Fruit fly (Drosophila melanogaster) whole organism, embryonic: Measurements from ENCODE around the gene CG9132.

Experiments used
- Abd-B ChIP-seq: fragments of 200-800 bp; sonication (Bioruptor generic); optimal IDR thresholded peaks from 2 replicates; lab custom pipeline; 2018; ENCODE audit warnings: missing biosample characterization, mild to moderate bottlenecking, missing genetic modification characterization, moderate library complexity
- CG10147 ChIP-seq: fragments of 200-800 bp; sonication (Bioruptor generic); optimal IDR thresholded peaks from 2 replicates; lab custom pipeline; 2019; ENCODE audit warnings: missing biosample characterization, mild to moderate bottlenecking, missing genetic modification characterization, moderate library complexity
- CG11085 ChIP-seq: fragments of 200-800 bp; sonication (Bioruptor generic); IDR thresholded peaks from 2 replicates; pipeline ENCODE4 v1.3.6; 2022; ENCODE audit warnings: missing biosample characterization, missing genetic modification characterization
- CG11247 ChIP-seq: fragments of 200-800 bp; sonication (Bioruptor generic); IDR thresholded peaks from 2 replicates; pipeline ENCODE4 v1.3.6; 2022; ENCODE audit warnings: missing biosample characterization, missing genetic modification characterization
- CG11695 ChIP-seq: fragments of 200-800 bp; sonication (Bioruptor generic); IDR thresholded peaks from 3 replicates; pipeline ENCODE4 v1.3.6; 2022; ENCODE audit warnings: missing biosample characterization, missing genetic modification characterization
- CG12219 ChIP-seq: fragments of 200-800 bp; sonication (Bioruptor generic); optimal IDR thresholded peaks from 3 replicates; lab custom pipeline; 2018; ENCODE audit warnings: missing biosample characterization, mild to moderate bottlenecking, missing genetic modification characterization
- CG12744 ChIP-seq: fragments of 200-800 bp; sonication (Bioruptor generic); optimal IDR thresholded peaks from 2 replicates; lab custom pipeline; 2016; ENCODE audit warnings: missing biosample characterization, missing genetic modification characterization
- CG1529 ChIP-seq: fragments of 200-800 bp; sonication (Bioruptor generic); optimal IDR thresholded peaks from 3 replicates; lab custom pipeline; 2018; ENCODE audit warnings: missing biosample characterization, missing genetic modification characterization
- CG16779 ChIP-seq: fragments of 200-800 bp; sonication (Bioruptor generic); IDR thresholded peaks from 2 replicates; pipeline ENCODE4 v1.3.6; 2022; ENCODE audit warnings: missing biosample characterization, missing genetic modification characterization
- CG16815 ChIP-seq: fragments of 200-800 bp; sonication (Bioruptor generic); optimal IDR thresholded peaks from 3 replicates; lab custom pipeline; 2017; ENCODE audit warnings: missing biosample characterization, mild to moderate bottlenecking, missing genetic modification characterization
- CG17385 ChIP-seq: fragments of 200-800 bp; sonication (Bioruptor generic); optimal IDR thresholded peaks from 3 replicates; lab custom pipeline; 2018; ENCODE audit warnings: missing biosample characterization, mild to moderate bottlenecking, missing genetic modification characterization
- CG17802 ChIP-seq: fragments of 200-800 bp; sonication (Bioruptor generic); optimal IDR thresholded peaks from 2 replicates; lab custom pipeline; 2018; ENCODE audit warnings: missing biosample characterization, mild to moderate bottlenecking, missing genetic modification characterization, moderate library complexity
- CG18599 ChIP-seq: fragments of 200-800 bp; sonication (Bioruptor generic); optimal IDR thresholded peaks from 3 replicates; lab custom pipeline; 2017; ENCODE audit warnings: missing biosample characterization, missing genetic modification characterization, mild to moderate bottlenecking, moderate library complexity, missing genetic modification reagents
- CG2120 ChIP-seq: fragments of 200-800 bp; sonication (Bioruptor generic); optimal IDR thresholded peaks from 3 replicates; lab custom pipeline; 2016; ENCODE audit warnings: missing biosample characterization, missing genetic modification characterization
- CG32772 ChIP-seq: fragments of 200-800 bp; sonication (Bioruptor generic); IDR thresholded peaks from 2 replicates; pipeline ENCODE4 v1.3.6; 2022; ENCODE audit warnings: missing biosample characterization, missing genetic modification characterization
- CG4854 ChIP-seq: fragments of 200-800 bp; sonication (Bioruptor generic); optimal IDR thresholded peaks from 2 replicates; lab custom pipeline; 2016; ENCODE audit warnings: missing biosample characterization, missing genetic modification characterization, inconsistent platforms
- CG5953 ChIP-seq: fragments of 200-800 bp; sonication (Bioruptor generic); IDR thresholded peaks from 2 replicates; pipeline ENCODE4 v1.3.6; 2022; ENCODE audit warnings: missing biosample characterization, missing genetic modification characterization
- CG6683 ChIP-seq: fragments of 200-800 bp; sonication (Bioruptor generic); optimal IDR thresholded peaks from 2 replicates; lab custom pipeline; 2017; ENCODE audit warnings: missing biosample characterization, mild to moderate bottlenecking, missing genetic modification characterization, missing genetic modification reagents
- CG6765 ChIP-seq: fragments of 200-800 bp; sonication (Bioruptor generic); optimal IDR thresholded peaks from 3 replicates; lab custom pipeline; 2017; ENCODE audit warnings: missing biosample characterization, mild to moderate bottlenecking, missing genetic modification characterization
- CG6813 ChIP-seq: fragments of 200-800 bp; sonication (Bioruptor generic); optimal IDR thresholded peaks from 2 replicates; lab custom pipeline; 2017; ENCODE audit warnings: missing biosample characterization, missing genetic modification characterization, mild to moderate bottlenecking, moderate library complexity, missing genetic modification reagents
- CG6854 ChIP-seq: fragments of 200-800 bp; sonication (Bioruptor generic); optimal IDR thresholded peaks from 3 replicates; lab custom pipeline; 2017; ENCODE audit warnings: missing biosample characterization, mild to moderate bottlenecking, missing genetic modification characterization
- CG8290 ChIP-seq, 3 experiments: fragments of 200-800 bp; sonication (Bioruptor generic); optimal IDR thresholded peaks; 2 replicates each; lab custom pipeline; 2016 to 2019; ENCODE audit warnings: missing biosample characterization in 3 of 3, missing genetic modification characterization in 3 of 3, mild to moderate bottlenecking in 2 of 3, moderate library complexity in 1 of 3
- D19A ChIP-seq: fragments of 200-800 bp; optimal IDR thresholded peaks from 3 replicates; lab custom pipeline; 2019; ENCODE audit warnings: missing biosample characterization, mild to moderate bottlenecking, missing genetic modification characterization, moderate library complexity
- Fer1 ChIP-seq: fragments of 200-800 bp; sonication (Bioruptor generic); optimal IDR thresholded peaks from 2 replicates; lab custom pipeline; 2017; ENCODE audit warnings: missing biosample characterization, mild to moderate bottlenecking, missing genetic modification characterization
- Hey ChIP-seq: fragments of 200-800 bp; sonication (Bioruptor generic); optimal IDR thresholded peaks from 3 replicates; lab custom pipeline; 2018; ENCODE audit warnings: missing biosample characterization, mild to moderate bottlenecking, missing genetic modification characterization
- Hr78 ChIP-seq, 2 experiments: fragments of 200-800 bp in 1 of 2; fragments of >200 bp in 1 of 2; sonication (Bioruptor generic) in 1 of 2; optimal IDR thresholded peaks; 2 replicates each; lab custom pipeline; 2017 to 2019; ENCODE audit warnings: missing biosample characterization in 2 of 2, missing genetic modification characterization in 2 of 2, mild to moderate bottlenecking in 1 of 2, moderate library complexity in 1 of 2
- Hsf ChIP-seq: fragments of 200-800 bp; sonication (Bioruptor generic); optimal IDR thresholded peaks from 3 replicates; lab custom pipeline; 2016; ENCODE audit warnings: missing biosample characterization, missing genetic modification characterization
- Mes4 ChIP-seq: fragments of 200-800 bp; sonication (Bioruptor generic); optimal IDR thresholded peaks from 2 replicates; lab custom pipeline; 2016; ENCODE audit warnings: missing biosample characterization, missing genetic modification characterization
- Sry-β ChIP-seq: fragments of 200-800 bp; sonication (Bioruptor generic); optimal IDR thresholded peaks from 2 replicates; lab custom pipeline; 2018; ENCODE audit warnings: missing biosample characterization, mild to moderate bottlenecking, missing genetic modification characterization, moderate library complexity
- Stat92E ChIP-seq, 3 experiments: fragments of >200 bp in 2 of 3; fragments of 200-800 bp in 1 of 3; sonication (Bioruptor generic) in 1 of 3; optimal IDR thresholded peaks; 2 replicates each; lab custom pipeline; 2017 to 2019; ENCODE audit warnings: missing biosample characterization in 3 of 3, missing genetic modification characterization in 3 of 3, mild to moderate bottlenecking in 1 of 3, moderate library complexity in 1 of 3
- Xrp1 ChIP-seq: fragments of 200-800 bp; sonication (Bioruptor generic); IDR thresholded peaks from 2 replicates; pipeline ENCODE4 v1.3.6; 2022; ENCODE audit warnings: missing biosample characterization, missing genetic modification characterization
- al ChIP-seq: fragments of 200-800 bp; sonication (Bioruptor generic); IDR thresholded peaks from 2 replicates; pipeline ENCODE4 v1.3.6; 2022; ENCODE audit warnings: missing biosample characterization, missing genetic modification characterization
- ash1 ChIP-seq: fragments of 200-800 bp; sonication (Bioruptor generic); optimal IDR thresholded peaks from 2 replicates; lab custom pipeline; 2018; ENCODE audit warnings: missing biosample characterization, mild to moderate bottlenecking, missing genetic modification characterization
- bab2 ChIP-seq: fragments of 200-800 bp; sonication (Bioruptor generic); optimal IDR thresholded peaks from 2 replicates; lab custom pipeline; 2016; ENCODE audit warnings: missing biosample characterization, missing genetic modification characterization
- bbx ChIP-seq: fragments of 200-800 bp; sonication (Bioruptor generic); IDR thresholded peaks from 2 replicates; pipeline ENCODE4 v1.3.6; 2022; ENCODE audit warnings: missing biosample characterization, missing genetic modification characterization; ENCODE audit not compliant: partially characterized antibody
- bowl ChIP-seq: fragments of 200-800 bp; sonication (Bioruptor generic); IDR thresholded peaks from 2 replicates; pipeline ENCODE4 v1.3.6; 2022; ENCODE audit warnings: missing biosample characterization, missing genetic modification characterization
- crp ChIP-seq, 2 experiments: fragments of 200-800 bp; sonication (Bioruptor generic); optimal IDR thresholded peaks; 2 replicates in 1 of 2; 3 replicates in 1 of 2; lab custom pipeline; 2017; ENCODE audit warnings: missing biosample characterization in 2 of 2, missing genetic modification characterization in 2 of 2, mild to moderate bottlenecking in 1 of 2, moderate library complexity in 1 of 2
- dysf ChIP-seq: fragments of 200-800 bp; sonication (Bioruptor generic); IDR thresholded peaks from 3 replicates; pipeline ENCODE4 v1.3.6; 2022; ENCODE audit warnings: missing biosample characterization, missing genetic modification characterization
- eve ChIP-seq, 2 experiments: fragments of >200 bp; optimal IDR thresholded peaks; 2 replicates each; lab custom pipeline; 2017; ENCODE audit warnings: missing biosample characterization in 2 of 2, missing genetic modification characterization in 2 of 2
- exex ChIP-seq: fragments of 200-800 bp; sonication (Bioruptor generic); optimal IDR thresholded peaks from 4 replicates; lab custom pipeline; 2018; ENCODE audit warnings: missing biosample characterization, mild to moderate bottlenecking, missing genetic modification characterization, moderate library complexity
- fd102C ChIP-seq: fragments of 200-800 bp; sonication (Bioruptor generic); optimal IDR thresholded peaks from 2 replicates; lab custom pipeline; 2018; ENCODE audit warnings: missing biosample characterization, mild to moderate bottlenecking, missing genetic modification characterization, moderate library complexity
- gsb-n ChIP-seq: fragments of 200-800 bp; sonication (Bioruptor generic); optimal IDR thresholded peaks from 3 replicates; lab custom pipeline; 2018; ENCODE audit warnings: missing biosample characterization, mild to moderate bottlenecking, missing genetic modification characterization
- repo ChIP-seq: fragments of 200-800 bp; sonication (Bioruptor generic); optimal IDR thresholded peaks from 2 replicates; lab custom pipeline; 2016; ENCODE audit warnings: missing biosample characterization, missing genetic modification characterization
- slou ChIP-seq: fragments of 200-800 bp; sonication (Bioruptor generic); optimal IDR thresholded peaks from 3 replicates; lab custom pipeline; 2016; ENCODE audit warnings: missing biosample characterization, missing genetic modification characterization
- tap ChIP-seq: fragments of 200-800 bp; optimal IDR thresholded peaks from 3 replicates; lab custom pipeline; 2019; ENCODE audit warnings: missing biosample characterization, mild to moderate bottlenecking, missing genetic modification characterization, moderate library complexity
- tin ChIP-seq: fragments of 200-800 bp; sonication (Bioruptor generic); optimal IDR thresholded peaks from 3 replicates; lab custom pipeline; 2016; ENCODE audit warnings: missing biosample characterization, missing genetic modification characterization
- trh ChIP-seq: fragments of 200-800 bp; sonication (Bioruptor generic); optimal IDR thresholded peaks from 2 replicates; lab custom pipeline; 2016; ENCODE audit warnings: missing biosample characterization, missing genetic modification characterization
- wek ChIP-seq: fragments of 200-800 bp; sonication (Bioruptor generic); optimal IDR thresholded peaks from 3 replicates; lab custom pipeline; 2018; ENCODE audit warnings: missing biosample characterization, mild to moderate bottlenecking, missing genetic modification characterization, moderate library complexity
- zfh1 ChIP-seq: fragments of 200-800 bp; sonication (Bioruptor generic); IDR thresholded peaks from 3 replicates; pipeline ENCODE4 v1.3.6; 2022; ENCODE audit warnings: missing biosample characterization, missing genetic modification characterization

The CG9132 gene

DNA sequence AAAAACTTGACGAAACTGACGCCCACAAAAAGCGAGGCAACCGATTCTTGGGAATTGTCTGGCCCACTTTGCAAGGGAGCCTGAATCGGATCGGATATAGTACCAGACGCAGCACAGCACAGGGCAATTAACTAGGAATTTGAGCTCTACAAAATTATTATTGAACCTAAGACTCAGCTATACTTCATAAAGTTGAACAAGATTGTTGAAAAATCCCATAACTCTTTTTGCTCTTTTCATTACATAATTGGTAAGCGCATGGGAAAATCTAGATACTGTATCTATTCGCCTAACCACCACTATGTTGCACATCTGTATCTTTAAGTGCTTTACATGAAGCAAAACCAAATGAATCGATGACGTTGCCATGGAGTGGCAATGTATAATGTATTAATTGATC is 32.6 kb upstream of the CG9132 start (continued):
- TF ChIP-seq crp (GFP tag; optimal IDR thresholded peaks at IDR 0.05; lab: Kevin White, UChicago) (peak in 1 of 2 experiments; percentile 13), CG8290 (GFP tag; optimal IDR thresholded peaks at IDR 0.05; lab: Kevin White, UChicago) (peak; percentile 64), CG8290 (tag; optimal IDR thresholded peaks at IDR 0.05; lab: Kevin White, UChicago) (peak in 1 of 2 experiments; percentile 86), CG6765 (GFP tag; lab: Kevin White, UChicago) (no peak), Hsf (GFP tag; lab: Kevin White, UChicago) (peak; percentile 68), CG6854 (GFP tag; lab: Kevin White, UChicago) (peak; percentile 9), gsb-n (tag; lab: Kevin White, UChicago) (peak; percentile 80), D19A (tag; lab: Kevin White, UChicago) (peak; percentile 70), al (0 out of 2 replicates have a peak, but pooled peaks have one; percentile 32), CG16779 (no peak), CG1529 (GFP tag; lab: Kevin White, UChicago) (peak; percentile 77), Fer1 (GFP tag; lab: Kevin White, UChicago) (peak; percentile 57), Abd-B (peak; percentile 57), ash1 (GFP tag; lab: Kevin White, UChicago) (no peak), CG18599 (peak; percentile 60), dysf (GFP tag; lab: Robert Waterston, UW) (peak; percentile 81), CG12744 (GFP tag; lab: Kevin White, UChicago) (no peak), fd102C (GFP tag; lab: Kevin White, UChicago) (no peak), exex (tag; lab: Kevin White, UChicago) (no peak), CG16815 (GFP tag; lab: Kevin White, UChicago) (peak; percentile 24), CG5953 (GFP tag; lab: Robert Waterston, UW) (peak; percentile 77), CG17385 (peak; percentile 70), CG32772 (GFP tag; lab: Robert Waterston, UW) (peak; percentile 71), CG12219 (GFP tag; lab: Kevin White, UChicago) (peak; percentile 80), trh (no peak), tin (peak; percentile 73), bab2 (peak; percentile 62), slou (GFP tag; lab: Kevin White, UChicago) (peak; percentile 26), CG11695 (GFP tag; lab: Robert Waterston, UW) (peak; percentile 61; the same call in 2 of the 3 replicates), CG10147 (GFP tag; lab: Kevin White, UChicago) (peak; percentile 34), Hey (no peak), CG11085 (GFP tag; lab: Robert Waterston, UW) (peak; percentile 52; the same call in 1 of the 2 replicates), bowl (GFP tag; lab: Robert Waterston, UW) (no peak), Hr78 (GFP tag; optimal IDR thresholded peaks at IDR 0.05; lab: Kevin White, UChicago) (peak in 1 of 2 experiments; percentile 61), eve (GFP tag; optimal IDR thresholded peaks at IDR 0.05; lab: Kevin White, UChicago) (peak in 1 of 2 experiments; percentile 90), CG6813 (GFP tag; lab: Kevin White, UChicago) (peak; percentile 61), CG6683 (GFP tag; lab: Kevin White, UChicago) (no peak), CG17802 (tag; lab: Kevin White, UChicago) (peak; percentile 39), Sry-β (GFP tag; lab: Kevin White, UChicago) (peak; percentile 24), Xrp1 (GFP tag; lab: Robert Waterston, UW) (peak; percentile 84), CG2120 (peak; percentile 33), wek (peak; percentile 40), tap (tag; lab: Kevin White, UChicago) (peak; percentile 76), Stat92E (GFP tag; optimal IDR thresholded peaks at IDR 0.05; lab: Kevin White, UChicago) (peak in 1 of 3 experiments; percentile 18), repo (GFP tag; lab: Kevin White, UChicago) (peak; percentile 60), CG4854 (peak; percentile 42), Mes4 (GFP tag; lab: Kevin White, UChicago) (peak; percentile 69), zfh1 (GFP tag; lab: Robert Waterston, UW) (peak; percentile 81), bbx (no peak), CG11247 (GFP tag; lab: Robert Waterston, UW) (peak; percentile 75)
